Fruit fly (Drosophila melanogaster) whole organism, prepupa: ENCODE results near the gene CG11396.

Experiments
- CG10631 ChIP-seq: fragments of 200-800 bp; sonication (Bioruptor generic); optimal IDR thresholded peaks from 2 replicates; lab custom pipeline; 2016; ENCODE audit warnings: missing biosample characterization, missing genetic modification characterization
- CG15336 ChIP-seq: fragments of 200-800 bp; sonication (Bioruptor generic); IDR thresholded peaks from 2 replicates; pipeline ENCODE4 v1.3.6; 2022; ENCODE audit warnings: missing biosample characterization, missing genetic modification characterization
- CG6276 ChIP-seq: fragments of 200-800 bp; sonication (Bioruptor generic); optimal IDR thresholded peaks from 2 replicates; lab custom pipeline; 2017; ENCODE audit warnings: missing biosample characterization, mild to moderate bottlenecking, missing genetic modification characterization
- CG7368 ChIP-seq: fragments of 200-800 bp; sonication (Bioruptor generic); optimal IDR thresholded peaks from 3 replicates; lab custom pipeline; 2016; ENCODE audit warnings: missing biosample characterization, missing genetic modification characterization
- CG8119 ChIP-seq: fragments of 200-800 bp; sonication (Bioruptor generic); IDR thresholded peaks from 3 replicates; pipeline ENCODE4 v1.3.6; 2022; ENCODE audit warnings: missing biosample characterization, missing genetic modification characterization
- Eip75B ChIP-seq: fragments of 200-800 bp; sonication (Bioruptor generic); optimal IDR thresholded peaks from 3 replicates; lab custom pipeline; 2016; ENCODE audit warnings: missing biosample characterization, missing genetic modification characterization
- cyc ChIP-seq: fragments of 200-800 bp; sonication (Bioruptor generic); optimal IDR thresholded peaks from 3 replicates; lab custom pipeline; 2016; ENCODE audit warnings: missing biosample characterization, missing genetic modification characterization
- eg ChIP-seq: fragments of 200-800 bp; sonication (Bioruptor generic); IDR thresholded peaks from 3 replicates; pipeline ENCODE4 v1.3.6; 2022; ENCODE audit warnings: missing biosample characterization, missing genetic modification characterization
- net ChIP-seq: fragments of 200-800 bp; sonication (Bioruptor generic); optimal IDR thresholded peaks from 3 replicates; lab custom pipeline; 2016; ENCODE audit warnings: missing biosample characterization, missing genetic modification characterization
- pdm3 ChIP-seq: fragments of 200-800 bp; sonication (Bioruptor generic); optimal IDR thresholded peaks from 3 replicates; lab custom pipeline; 2016; ENCODE audit warnings: missing biosample characterization, missing genetic modification characterization

DNA sequence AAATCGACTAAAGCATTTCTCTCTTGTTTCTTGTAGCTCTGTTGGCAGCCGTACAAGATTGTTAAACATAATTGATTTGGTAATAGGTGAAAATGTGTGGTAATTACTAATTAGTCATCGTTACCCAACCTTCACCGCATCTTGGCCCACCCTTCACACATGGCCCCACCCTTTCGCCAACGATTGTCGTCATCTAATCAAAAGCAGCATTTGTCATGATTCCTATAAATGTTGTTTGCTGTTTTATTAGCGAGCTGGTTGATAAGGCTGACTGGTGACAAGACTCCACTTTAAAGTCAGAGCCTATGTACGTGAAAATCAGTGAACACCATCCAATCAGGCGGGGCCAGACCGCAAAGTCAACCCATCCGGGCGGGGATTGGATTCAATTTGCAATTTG, 42.4 kb upstream of the CG11396 start:
- TF ChIP-seq pdm3 (GFP tag; lab: Kevin White, UChicago) (no peak), CG8119 (GFP tag; lab: Robert Waterston, UW) (no peak), CG7368 (no peak), eg (GFP tag; lab: Robert Waterston, UW) (no peak), CG6276 (GFP tag; lab: Kevin White, UChicago) (no peak), Eip75B (no peak), CG10631 (no peak), cyc (no peak), CG15336 (GFP tag; lab: Robert Waterston, UW) (no peak), net (GFP tag; lab: Kevin White, UChicago) (no peak)
